Fruit fly (Drosophila melanogaster): ENCODE data around the gene RhoGAP102A.

Gene RhoGAP102A

dm6 chr4:254697-255096 is at the start of gene RhoGAP102A:
TSS of gene RhoGAP102A (plus strand) at chr4:254997.
- no peak for TF ChIP-seq Myb (GFP tag; optimal IDR thresholded peaks at IDR 0.05)
- no peak for TF ChIP-seq CG10147 (GFP tag; optimal IDR thresholded peaks at IDR 0.05)
- TF ChIP-seq CG18262 (tag; optimal IDR thresholded peaks at IDR 0.05): no peak
- no peak for TF ChIP-seq CG11504 (tag; optimal IDR thresholded peaks at IDR 0.05)
- no peak for TF ChIP-seq CG9215 (GFP tag; IDR thresholded peaks at IDR 0.05)
- TF ChIP-seq CrebB (tag; optimal IDR thresholded peaks at IDR 0.05): no peak
- no peak for TF ChIP-seq repo (GFP tag; optimal IDR thresholded peaks at IDR 0.05)
- no peak for TF ChIP-seq maf-S (GFP tag; optimal IDR thresholded peaks at IDR 0.05)
- no peak for TF ChIP-seq CG10959 (GFP tag; IDR thresholded peaks at IDR 0.05)
- TF ChIP-seq BtbVII (GFP tag; optimal IDR thresholded peaks at IDR 0.05): no peak
- TF ChIP-seq gsb (GFP tag; IDR thresholded peaks at IDR 0.05): no peak

- TF ChIP-seq Eip74EF (GFP tag; optimal IDR thresholded peaks at IDR 0.05) (no peak), CG17385 (GFP tag; optimal IDR thresholded peaks at IDR 0.05) (no peak), CG17186 (GFP tag; optimal IDR thresholded peaks at IDR 0.05) (no peak), dpn (GFP tag; optimal IDR thresholded peaks at IDR 0.05) (peak in 1 of 2 experiments; percentile 31), CG12155 (GFP tag; optimal IDR thresholded peaks at IDR 0.05) (no peak), Six4 (GFP tag; optimal IDR thresholded peaks at IDR 0.05) (no peak), CG4617 (GFP tag; optimal IDR thresholded peaks at IDR 0.05; ENCODE audit: borderline replicate concordance) (peak; percentile 73), D19A (tag; optimal IDR thresholded peaks at IDR 0.05) (peak; percentile 16), Ets65A (GFP tag) (peak; percentile 90), CG3995 (GFP tag; optimal IDR thresholded peaks at IDR 0.05) (peak; percentile 58), CG33213 (GFP tag; optimal IDR thresholded peaks at IDR 0.05) (peak; percentile 14), CG7987 (GFP tag; optimal IDR thresholded peaks at IDR 0.05) (no peak), D (optimal IDR thresholded peaks at IDR 0.05) (no peak), D (GFP tag; optimal IDR thresholded peaks at IDR 0.05) (no peak), CoRest (tag; optimal IDR thresholded peaks at IDR 0.05) (no peak), Dfd (GFP tag; optimal IDR thresholded peaks at IDR 0.05) (peak in 1 of 2 experiments; percentile 59), Hr78 (GFP tag; optimal IDR thresholded peaks at IDR 0.05) (peak in 1 of 2 experiments; percentile 3), CG10267 (tag; optimal IDR thresholded peaks at IDR 0.05) (peak; percentile 11), lbe (GFP tag; optimal IDR thresholded peaks at IDR 0.05) (peak; percentile 11), tll (GFP tag; optimal IDR thresholded peaks at IDR 0.05) (peak in 1 of 2 experiments; percentile 43), bbx (GFP tag; IDR thresholded peaks at IDR 0.05; ENCODE audit: partially characterized antibody) (0 out of 2 replicates have a peak, but pooled peaks have one; percentile 11), HLH54F (GFP tag; optimal IDR thresholded peaks at IDR 0.05) (no peak), HmgZ (tag; optimal IDR thresholded peaks at IDR 0.05) (peak; percentile 38), NC2β (GFP tag; optimal IDR thresholded peaks at IDR 0.05) (peak; percentile 42), otp (GFP tag; IDR thresholded peaks at IDR 0.05) (no peak), CG1024 (GFP tag; IDR thresholded peaks at IDR 0.05) (peak; percentile 99), Dbx (GFP tag; IDR thresholded peaks at IDR 0.05) (no peak), CG11723 (GFP tag; optimal IDR thresholded peaks at IDR 0.05) (peak; percentile 98), sd (tag; optimal IDR thresholded peaks at IDR 0.05) (no peak), CG4854 (GFP tag; optimal IDR thresholded peaks at IDR 0.05) (no peak), row (GFP tag; IDR thresholded peaks at IDR 0.05) (peak; percentile 86), CG7357 (GFP tag; IDR thresholded peaks at IDR 0.05) (peak; percentile 97), Med (GFP tag) (peak; percentile 79), MESR4 (GFP tag; optimal IDR thresholded peaks at IDR 0.05) (peak; percentile 93), Ets97D (GFP tag; optimal IDR thresholded peaks at IDR 0.05) (peak; percentile 76), onecut (GFP tag; IDR thresholded peaks at IDR 0.05) (peak; percentile 70), CG1603 (tag; optimal IDR thresholded peaks at IDR 0.05) (peak; percentile 100), Sin3A (optimal IDR thresholded peaks at IDR 0.05) (no peak), Hsf (GFP tag; optimal IDR thresholded peaks at IDR 0.05) (peak; percentile 34)
Observed at dm6 chr4:205671-206252, 49.0 kb upstream of the RhoGAP102A start, which contains the start of gene CG31998. TSS of gene CG31998 (minus strand) at chr4:205945.
